Worm (Caenorhabditis elegans) whole organism, L1 larva: ENCODE measurements around the gene C53A5.13.

ENCODE experiments used
- ceh-90 ChIP-seq: sonication (generic microtip); optimal IDR thresholded peaks from 2 replicates; lab custom pipeline; 2016; ENCODE audit warnings: missing genetic modification characterization, missing compliant biosample characterization
- fkh-10 ChIP-seq: sonication (generic microtip); optimal IDR thresholded peaks from 2 replicates; lab custom pipeline; 2017; ENCODE audit warnings: missing biosample characterization, missing genetic modification reagents, missing genetic modification characterization
- fkh-4 ChIP-seq: sonication (generic microtip); optimal IDR thresholded peaks from 2 replicates; lab custom pipeline; 2016; ENCODE audit warnings: missing compliant biosample characterization, missing genetic modification characterization, borderline replicate concordance
- nhr-237 ChIP-seq: fragments of 150-350 bp; optimal IDR thresholded peaks from 2 replicates; lab custom pipeline; 2014; ENCODE audit warnings: missing biosample characterization, missing genetic modification characterization
- rnt-1 ChIP-seq: sonication (generic microtip); optimal IDR thresholded peaks from 2 replicates; lab custom pipeline; 2016; ENCODE audit warnings: mild to moderate bottlenecking, missing genetic modification characterization, moderate library complexity, missing compliant biosample characterization
- sptf-1 ChIP-seq: fragments of 150-350 bp; optimal IDR thresholded peaks from 2 replicates; lab custom pipeline; 2014; ENCODE audit warnings: missing biosample characterization, missing genetic modification characterization
- unc-62 ChIP-seq: fragments of 150-350 bp; optimal IDR thresholded peaks from 2 replicates; lab custom pipeline; 2014; ENCODE audit warnings: missing biosample characterization, missing genetic modification reagents, missing genetic modification characterization

DNA sequence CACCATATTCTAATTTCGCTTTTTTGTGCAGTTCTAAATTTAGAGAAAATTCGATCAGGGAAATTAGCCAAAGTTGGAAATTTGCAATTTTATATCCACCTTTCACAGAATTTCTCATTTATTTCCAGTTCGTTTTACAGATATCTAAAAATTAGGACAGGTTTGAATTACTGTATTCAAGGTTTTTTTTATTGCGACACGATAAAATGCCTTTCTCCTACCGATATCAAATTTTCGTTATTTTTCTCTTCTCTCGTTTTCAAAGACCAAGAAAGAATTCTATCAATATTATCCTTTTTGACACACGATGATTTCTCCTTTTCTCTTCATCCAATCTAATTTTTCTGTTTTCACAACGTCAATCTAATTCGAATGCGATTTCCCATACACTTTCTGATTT, at the start of gene C53A5.13:
- no peak for TF ChIP-seq fkh-10 (GFP tag; lab: Kevin White, UChicago)
- no peak for TF ChIP-seq sptf-1
- no peak for TF ChIP-seq nhr-237
- TF ChIP-seq unc-62 (GFP tag; lab: Kevin White, UChicago): no peak
- TF ChIP-seq fkh-4 (tag; lab: Kevin White, UChicago): no peak
- no peak for TF ChIP-seq ceh-90 (tag; lab: Kevin White, UChicago)
- TF ChIP-seq rnt-1 (tag; lab: Kevin White, UChicago): no peak
